Worm (Caenorhabditis elegans) whole organism, L1 larva: ENCODE data around the gene T20B12.4.

ENCODE experiments used
- C16A3.4 ChIP-seq: fragments of 150-350 bp; optimal IDR thresholded peaks from 2 replicates; lab custom pipeline; 2014; ENCODE audit warnings: missing biosample characterization, missing genetic modification characterization
- F16B12.6 ChIP-seq: fragments of 150-350 bp; optimal IDR thresholded peaks from 2 replicates; lab custom pipeline; 2014; ENCODE audit warnings: missing biosample characterization, missing genetic modification characterization
- Y116A8C.19 ChIP-seq: sonication (generic microtip); optimal IDR thresholded peaks from 2 replicates; lab custom pipeline; 2016; ENCODE audit warnings: missing compliant biosample characterization, missing genetic modification characterization, borderline replicate concordance
- aha-1 ChIP-seq: fragments of 150-350 bp; optimal IDR thresholded peaks from 2 replicates; lab custom pipeline; 2014; ENCODE audit warnings: missing biosample characterization, missing genetic modification characterization
- aly-2 ChIP-seq: fragments of 150-350 bp; optimal IDR thresholded peaks from 2 replicates; lab custom pipeline; 2014; ENCODE audit warnings: missing biosample characterization, missing genetic modification characterization
- blmp-1 ChIP-seq: fragments of 150-350 bp; optimal IDR thresholded peaks from 2 replicates; lab custom pipeline; 2014; ENCODE audit warnings: missing biosample characterization, missing genetic modification characterization
- ceh-8 ChIP-seq: fragments of 200-800 bp; sonication (Bioruptor generic); optimal IDR thresholded peaks from 2 replicates; lab custom pipeline; 2018; ENCODE audit warnings: mild to moderate bottlenecking, missing genetic modification characterization, moderate library complexity, missing compliant biosample characterization
- ceh-90 ChIP-seq: sonication (generic microtip); optimal IDR thresholded peaks from 2 replicates; lab custom pipeline; 2016; ENCODE audit warnings: missing genetic modification characterization, missing compliant biosample characterization
- ces-1 ChIP-seq: fragments of 150-350 bp; optimal IDR thresholded peaks from 2 replicates; lab custom pipeline; 2014; ENCODE audit warnings: missing biosample characterization, missing genetic modification reagents, missing genetic modification characterization
- dsc-1 ChIP-seq: sonication (generic microtip); optimal IDR thresholded peaks from 2 replicates; lab custom pipeline; 2016; ENCODE audit warnings: mild to moderate bottlenecking, missing genetic modification characterization, missing compliant biosample characterization
- efl-1 ChIP-seq, 4 experiments: fragments of 150-350 bp; optimal IDR thresholded peaks in 3 of 4; peaks in 1 of 4; 1 replicate in 1 of 4; 2 replicates in 3 of 4; lab custom pipeline; 2014; ENCODE audit warnings: missing biosample characterization in 2 of 4, missing genetic modification characterization in 2 of 4, missing genetic modification reagents in 2 of 4
- elt-2 ChIP-seq: sonication (generic microtip); optimal IDR thresholded peaks from 2 replicates; lab custom pipeline; 2016; ENCODE audit warnings: missing genetic modification characterization, mild to moderate bottlenecking, inconsistent platforms, missing compliant biosample characterization, missing genetic modification reagents
- grh-1 ChIP-seq: fragments of 200-800 bp; sonication (Bioruptor generic); IDR thresholded peaks from 2 replicates; pipeline ENCODE4 v1.3.6; 2022; ENCODE audit warnings: missing genetic modification reagents, missing genetic modification characterization, missing compliant biosample characterization
- hlh-4 ChIP-seq: sonication (generic microtip); optimal IDR thresholded peaks from 2 replicates; lab custom pipeline; 2016; ENCODE audit warnings: mild to moderate bottlenecking, missing genetic modification characterization, missing compliant biosample characterization
- jun-1 ChIP-seq: fragments of 150-350 bp; optimal IDR thresholded peaks from 2 replicates; lab custom pipeline; 2014; ENCODE audit warnings: missing biosample characterization, missing genetic modification reagents, missing genetic modification characterization
- lin-14 ChIP-seq: fragments of 200-800 bp; sonication (Bioruptor generic); optimal IDR thresholded peaks from 2 replicates; lab custom pipeline; 2018; ENCODE audit warnings: mild to moderate bottlenecking, missing genetic modification characterization, moderate library complexity, missing compliant biosample characterization
- lin-15B ChIP-seq: fragments of 150-350 bp; sonication (generic microtip); optimal IDR thresholded peaks from 3 replicates; lab custom pipeline; 2014; ENCODE audit warnings: missing biosample characterization, missing genetic modification characterization
- lin-35 ChIP-seq, 2 experiments: fragments of 150-350 bp; optimal IDR thresholded peaks; 2 replicates each; lab custom pipeline; 2014; ENCODE audit warnings: missing biosample characterization in 2 of 2, missing genetic modification characterization in 2 of 2, missing genetic modification reagents in 2 of 2
- lin-39 ChIP-seq: fragments of 150-350 bp; optimal IDR thresholded peaks from 2 replicates; lab custom pipeline; 2014; ENCODE audit warnings: missing biosample characterization, missing genetic modification reagents, missing genetic modification characterization
- lsy-2 ChIP-seq, 2 experiments: fragments of 150-350 bp; optimal IDR thresholded peaks; 2 replicates each; lab custom pipeline; 2014; ENCODE audit warnings: missing biosample characterization in 2 of 2, missing genetic modification characterization in 2 of 2
- mab-9 ChIP-seq: fragments of 200-800 bp; sonication (Bioruptor generic); IDR thresholded peaks from 2 replicates; pipeline ENCODE4 v1.3.6; 2022; ENCODE audit warnings: missing genetic modification reagents, missing genetic modification characterization, missing compliant biosample characterization
- mdl-1 ChIP-seq, 2 experiments: fragments of 150-350 bp; optimal IDR thresholded peaks; 2 replicates each; lab custom pipeline; 2014 to 2017; ENCODE audit warnings: missing biosample characterization in 2 of 2, missing genetic modification characterization in 2 of 2, inconsistent platforms in 1 of 2
- nhr-11 ChIP-seq: fragments of 150-350 bp; optimal IDR thresholded peaks from 2 replicates; lab custom pipeline; 2014; ENCODE audit warnings: missing biosample characterization, missing genetic modification characterization
- nhr-19 ChIP-seq: fragments of 200-800 bp; sonication (Bioruptor generic); conservative IDR thresholded peaks from 2 replicates; pipeline ENCODE4 v1.3.6; 2022; ENCODE audit warnings: missing genetic modification characterization, missing compliant biosample characterization
- nhr-47 ChIP-seq: sonication (generic microtip); optimal IDR thresholded peaks from 2 replicates; lab custom pipeline; 2016; ENCODE audit warnings: mild to moderate bottlenecking, missing genetic modification characterization, moderate library complexity, missing compliant biosample characterization
- nhr-84 ChIP-seq: sonication (generic microtip); optimal IDR thresholded peaks from 2 replicates; lab custom pipeline; 2017; ENCODE audit warnings: missing biosample characterization, missing genetic modification characterization
- skn-1 ChIP-seq: fragments of 150-350 bp; optimal IDR thresholded peaks from 2 replicates; lab custom pipeline; 2014; ENCODE audit warnings: missing biosample characterization, missing genetic modification characterization
- snu-23 ChIP-seq: sonication (generic microtip); optimal IDR thresholded peaks from 2 replicates; lab custom pipeline; 2016; ENCODE audit warnings: missing genetic modification characterization, missing compliant biosample characterization
- sup-37 ChIP-seq: fragments of 200-800 bp; sonication (Bioruptor generic); optimal IDR thresholded peaks from 2 replicates; lab custom pipeline; 2018; ENCODE audit warnings: mild to moderate bottlenecking, missing genetic modification characterization, missing compliant biosample characterization
- swsn-7 ChIP-seq: sonication (generic microtip); optimal IDR thresholded peaks from 2 replicates; lab custom pipeline; 2016; ENCODE audit warnings: missing genetic modification characterization, missing compliant biosample characterization
- unc-30 ChIP-seq: sonication (generic microtip); optimal IDR thresholded peaks from 2 replicates; lab custom pipeline; 2017; ENCODE audit warnings: missing biosample characterization, missing genetic modification characterization
- unc-62 ChIP-seq: fragments of 150-350 bp; optimal IDR thresholded peaks from 2 replicates; lab custom pipeline; 2014; ENCODE audit warnings: missing biosample characterization, missing genetic modification reagents, missing genetic modification characterization
- unc-98 ChIP-seq: fragments of 200-800 bp; sonication (Bioruptor generic); IDR thresholded peaks from 2 replicates; pipeline ENCODE4 v1.3.6; 2022; ENCODE audit warnings: missing genetic modification characterization, missing compliant biosample characterization
- xbp-1 ChIP-seq: sonication (generic microtip); optimal IDR thresholded peaks from 2 replicates; lab custom pipeline; 2016; ENCODE audit warnings: missing genetic modification characterization, missing compliant biosample characterization

The T20B12.4 gene

ce11 chrIII:7339138-7339537, 28.4 kb upstream of the T20B12.4 start:
- no peak for TF ChIP-seq lin-35 (GFP tag; optimal IDR thresholded peaks at IDR 0.05; lab: Kevin White, UChicago)
- TF ChIP-seq xbp-1 (tag; lab: Kevin White, UChicago): no peak
- no peak for TF ChIP-seq grh-1 (GFP tag; lab: Robert Waterston, UW)
- no peak for TF ChIP-seq lin-39 (tag; lab: Kevin White, UChicago)
- TF ChIP-seq sup-37 (GFP tag; lab: Kevin White, UChicago): no peak
- TF ChIP-seq snu-23 (GFP tag; lab: Kevin White, UChicago): no peak
- TF ChIP-seq nhr-11 (tag; lab: Kevin White, UChicago): no peak
- no peak for TF ChIP-seq dsc-1 (tag; lab: Kevin White, UChicago)
- TF ChIP-seq efl-1 (optimal IDR thresholded peaks at IDR 0.05; lab: Kevin White, UChicago): no peak
- no peak for TF ChIP-seq efl-1 (GFP tag; optimal IDR thresholded peaks at IDR 0.05 in 1 of 2; lab: Kevin White, UChicago)
- no peak for TF ChIP-seq mdl-1 (tag; optimal IDR thresholded peaks at IDR 0.05; lab: Kevin White, UChicago)
- TF ChIP-seq aly-2 (tag; lab: Kevin White, UChicago): no peak
- no peak for TF ChIP-seq ceh-8 (GFP tag; lab: Kevin White, UChicago)
- TF ChIP-seq hlh-4: no peak
- TF ChIP-seq nhr-47 (tag; lab: Kevin White, UChicago): no peak
- TF ChIP-seq skn-1: no peak
- no peak for TF ChIP-seq ces-1 (GFP tag; lab: Kevin White, UChicago)

ce11 chrIII:7343389-7343788, 24.1 kb upstream of the T20B12.4 start, which contains the start of gene F08F8.6:
Gene F08F8.6, plus strand, starts transcription at chrIII:7343689.
- no peak for TF ChIP-seq efl-1 (optimal IDR thresholded peaks at IDR 0.05; lab: Kevin White, UChicago)
- TF ChIP-seq efl-1 (GFP tag; optimal IDR thresholded peaks at IDR 0.05 in 1 of 2; lab: Kevin White, UChicago): peak in 1 of 2 experiments; percentile 62
- no peak for TF ChIP-seq ceh-90

ce11 chrIII:7347049-7347448, 20.5 kb upstream of the T20B12.4 start, which contains the start of gene F08F8.7:
Gene F08F8.7, minus strand, starts transcription at chrIII:7347149.
- TF ChIP-seq mab-9 (GFP tag; lab: Robert Waterston, UW) (no peak), Y116A8C.19 (tag; lab: Kevin White, UChicago) (no peak), aha-1 (tag; lab: Kevin White, UChicago) (no peak), lin-35 (GFP tag; optimal IDR thresholded peaks at IDR 0.05; lab: Kevin White, UChicago) (no peak), nhr-19 (GFP tag; lab: Robert Waterston, UW) (no peak), lin-14 (GFP tag; lab: Kevin White, UChicago) (no peak), elt-2 (tag; lab: Kevin White, UChicago) (no peak), blmp-1 (tag; lab: Kevin White, UChicago) (no peak), unc-62 (GFP tag; lab: Kevin White, UChicago) (no peak)

- TF ChIP-seq jun-1 (tag; lab: Kevin White, UChicago): no peak
- TF ChIP-seq swsn-7 (tag; lab: Kevin White, UChicago): no peak
- no peak for TF ChIP-seq ceh-90
- TF ChIP-seq nhr-84 (tag; lab: Kevin White, UChicago): no peak
- no peak for TF ChIP-seq lsy-2 (tag; optimal IDR thresholded peaks at IDR 0.05; lab: Kevin White, UChicago)
- no peak for TF ChIP-seq lin-15B
- no peak for TF ChIP-seq unc-98 (GFP tag; lab: Robert Waterston, UW)
- TF ChIP-seq C16A3.4: no peak
- TF ChIP-seq unc-30 (tag; lab: Kevin White, UChicago): no peak
- TF ChIP-seq, all 84 proteins: peak for 0
These were observed 18.4 kb upstream of the T20B12.4 start, which contains the start of gene gos-28 for ce11 chrIII:7349075-7349474. Gene gos-28, minus strand, starts transcription at chrIII:7349175.

- no peak for TF ChIP-seq nhr-19 (GFP tag; lab: Robert Waterston, UW)
- peak in 1 of 2 experiments; percentile 1 for TF ChIP-seq lin-35 (GFP tag; optimal IDR thresholded peaks at IDR 0.05; lab: Kevin White, UChicago)
- peak; percentile 45 for TF ChIP-seq F16B12.6
These were observed 13.6 kb upstream of the T20B12.4 start, which contains the start of gene F08F8.9 for ce11 chrIII:7353871-7354270. Gene F08F8.9, minus strand, starts transcription at chrIII:7353971.
